Fruit fly (Drosophila melanogaster) whole organism, prepupa: ENCODE data around the gene CG7191.

Experiments used
- CG10669 ChIP-seq: fragments of 200-800 bp; sonication (Bioruptor generic); optimal IDR thresholded peaks from 3 replicates; lab custom pipeline; 2018; ENCODE audit warnings: missing biosample characterization, mild to moderate bottlenecking, missing genetic modification characterization, moderate library complexity
- CG11294 ChIP-seq: fragments of 200-800 bp; sonication (Bioruptor generic); IDR thresholded peaks from 2 replicates; pipeline ENCODE4 v1.3.6; 2022; ENCODE audit warnings: missing biosample characterization, missing genetic modification characterization
- CG11762 ChIP-seq: fragments of 200-800 bp; sonication (Bioruptor generic); optimal IDR thresholded peaks from 3 replicates; lab custom pipeline; 2016; ENCODE audit warnings: missing biosample characterization, missing genetic modification characterization; ENCODE audit not compliant: insufficient read depth
- CG15336 ChIP-seq: fragments of 200-800 bp; sonication (Bioruptor generic); IDR thresholded peaks from 2 replicates; pipeline ENCODE4 v1.3.6; 2022; ENCODE audit warnings: missing biosample characterization, missing genetic modification characterization
- CG16779 ChIP-seq: fragments of 200-800 bp; sonication (Bioruptor generic); optimal IDR thresholded peaks from 3 replicates; lab custom pipeline; 2017; ENCODE audit warnings: missing biosample characterization, mild to moderate bottlenecking, missing genetic modification characterization
- CG3032 ChIP-seq: fragments of 200-800 bp; optimal IDR thresholded peaks from 2 replicates; lab custom pipeline; 2019; ENCODE audit warnings: missing biosample characterization, mild to moderate bottlenecking, missing genetic modification characterization, moderate library complexity
- CG31627 ChIP-seq: fragments of 200-800 bp; sonication (Bioruptor generic); optimal IDR thresholded peaks from 3 replicates; lab custom pipeline; 2016; ENCODE audit warnings: missing biosample characterization, missing genetic modification characterization
- CG32006 ChIP-seq: fragments of 200-800 bp; sonication (Bioruptor generic); optimal IDR thresholded peaks from 3 replicates; lab custom pipeline; 2017; ENCODE audit warnings: missing biosample characterization, mild to moderate bottlenecking, missing genetic modification characterization
- CG34406 ChIP-seq: fragments of 200-800 bp; sonication (Bioruptor generic); optimal IDR thresholded peaks from 3 replicates; lab custom pipeline; 2016; ENCODE audit warnings: missing biosample characterization, missing genetic modification characterization
- CG3919 ChIP-seq: fragments of 200-800 bp; sonication (Bioruptor generic); optimal IDR thresholded peaks from 3 replicates; lab custom pipeline; 2016; ENCODE audit warnings: missing biosample characterization, missing genetic modification characterization
- CG4318 ChIP-seq: fragments of 200-800 bp; sonication (Bioruptor generic); optimal IDR thresholded peaks from 3 replicates; lab custom pipeline; 2017; ENCODE audit warnings: missing biosample characterization, mild to moderate bottlenecking, missing genetic modification characterization
- CG6163 ChIP-seq: fragments of 200-800 bp; sonication (Bioruptor generic); IDR thresholded peaks from 3 replicates; pipeline ENCODE4 v1.3.6; 2022; ENCODE audit warnings: missing biosample characterization, missing genetic modification characterization
- CG6276 ChIP-seq: fragments of 200-800 bp; sonication (Bioruptor generic); optimal IDR thresholded peaks from 2 replicates; lab custom pipeline; 2017; ENCODE audit warnings: missing biosample characterization, mild to moderate bottlenecking, missing genetic modification characterization
- CG6854 ChIP-seq: fragments of 200-800 bp; sonication (Bioruptor generic); optimal IDR thresholded peaks from 2 replicates; lab custom pipeline; 2017; ENCODE audit warnings: missing biosample characterization, mild to moderate bottlenecking, missing genetic modification characterization
- CG8119 ChIP-seq: fragments of 200-800 bp; sonication (Bioruptor generic); IDR thresholded peaks from 3 replicates; pipeline ENCODE4 v1.3.6; 2022; ENCODE audit warnings: missing biosample characterization, missing genetic modification characterization
- CG8319 ChIP-seq: fragments of 200-800 bp; sonication (Bioruptor generic); optimal IDR thresholded peaks from 3 replicates; lab custom pipeline; 2016; ENCODE audit warnings: missing biosample characterization, missing genetic modification characterization
- Eip75B ChIP-seq: fragments of 200-800 bp; sonication (Bioruptor generic); optimal IDR thresholded peaks from 3 replicates; lab custom pipeline; 2016; ENCODE audit warnings: missing biosample characterization, missing genetic modification characterization
- Eip78C ChIP-seq: fragments of 200-800 bp; sonication (Bioruptor generic); peaks from one replicate; lab custom pipeline; 2016; ENCODE audit warnings: missing biosample characterization, missing genetic modification characterization
- Ets21C ChIP-seq: fragments of 200-800 bp; sonication (Bioruptor generic); optimal IDR thresholded peaks from 3 replicates; lab custom pipeline; 2016; ENCODE audit warnings: missing biosample characterization, missing genetic modification characterization
- Ets96B ChIP-seq: fragments of 200-800 bp; optimal IDR thresholded peaks from 2 replicates; lab custom pipeline; 2019; ENCODE audit warnings: missing biosample characterization, mild to moderate bottlenecking, missing genetic modification characterization, moderate library complexity
- Gug ChIP-seq: fragments of 200-800 bp; sonication (Bioruptor generic); IDR thresholded peaks from 2 replicates; pipeline ENCODE4 v1.3.6; 2022; ENCODE audit warnings: missing biosample characterization, missing genetic modification characterization
- Hr39 ChIP-seq: fragments of 200-800 bp; sonication (Bioruptor generic); optimal IDR thresholded peaks from 2 replicates; lab custom pipeline; 2016; ENCODE audit warnings: missing biosample characterization, missing genetic modification characterization
- Hr4 ChIP-seq: fragments of 200-800 bp; sonication (Bioruptor generic); optimal IDR thresholded peaks from 3 replicates; lab custom pipeline; 2016; ENCODE audit warnings: missing biosample characterization, missing genetic modification characterization
- Lpt ChIP-seq: fragments of 200-800 bp; sonication (Bioruptor generic); optimal IDR thresholded peaks from 3 replicates; lab custom pipeline; 2016; ENCODE audit warnings: missing biosample characterization, missing genetic modification characterization
- Met ChIP-seq: fragments of 200-800 bp; sonication (Bioruptor generic); optimal IDR thresholded peaks from 3 replicates; lab custom pipeline; 2016; ENCODE audit warnings: missing biosample characterization, missing genetic modification characterization
- OdsH ChIP-seq: fragments of 200-800 bp; sonication (Bioruptor generic); optimal IDR thresholded peaks from 3 replicates; lab custom pipeline; 2016; ENCODE audit warnings: missing biosample characterization, missing genetic modification characterization
- Smox ChIP-seq: fragments of 200-800 bp; sonication (Bioruptor generic); optimal IDR thresholded peaks from 3 replicates; lab custom pipeline; 2016; ENCODE audit warnings: missing biosample characterization, missing genetic modification characterization
- Sox102F ChIP-seq: fragments of 200-800 bp; sonication (Bioruptor generic); optimal IDR thresholded peaks from 2 replicates; lab custom pipeline; 2016; ENCODE audit warnings: missing biosample characterization, mild to moderate bottlenecking, missing genetic modification characterization
- Sox14 ChIP-seq: fragments of 200-800 bp; sonication (Bioruptor generic); optimal IDR thresholded peaks from 3 replicates; lab custom pipeline; 2016; ENCODE audit warnings: missing biosample characterization, missing genetic modification characterization
- Sox15 ChIP-seq: fragments of 200-800 bp; sonication (Bioruptor generic); optimal IDR thresholded peaks from 3 replicates; lab custom pipeline; 2016; ENCODE audit warnings: missing biosample characterization, missing genetic modification characterization
- achi ChIP-seq: fragments of 200-800 bp; sonication (Bioruptor generic); optimal IDR thresholded peaks from 3 replicates; lab custom pipeline; 2016; ENCODE audit warnings: missing biosample characterization, missing genetic modification characterization
- acj6 ChIP-seq: fragments of 200-800 bp; sonication (Bioruptor generic); optimal IDR thresholded peaks from 3 replicates; lab custom pipeline; 2016; ENCODE audit warnings: missing biosample characterization, missing genetic modification characterization
- cyc ChIP-seq: fragments of 200-800 bp; sonication (Bioruptor generic); optimal IDR thresholded peaks from 3 replicates; lab custom pipeline; 2016; ENCODE audit warnings: missing biosample characterization, missing genetic modification characterization
- dac ChIP-seq: fragments of 200-800 bp; sonication (Bioruptor generic); optimal IDR thresholded peaks from 2 replicates; lab custom pipeline; 2017; ENCODE audit warnings: missing biosample characterization, mild to moderate bottlenecking, missing genetic modification characterization
- dsx ChIP-seq: fragments of 200-800 bp; optimal IDR thresholded peaks from 3 replicates; lab custom pipeline; 2019; ENCODE audit warnings: missing biosample characterization, mild to moderate bottlenecking, missing genetic modification characterization, moderate library complexity; ENCODE audit not compliant: poor library complexity, severe bottlenecking
- eg ChIP-seq: fragments of 200-800 bp; sonication (Bioruptor generic); IDR thresholded peaks from 3 replicates; pipeline ENCODE4 v1.3.6; 2022; ENCODE audit warnings: missing biosample characterization, missing genetic modification characterization
- esn ChIP-seq: fragments of 200-800 bp; sonication (Bioruptor generic); optimal IDR thresholded peaks from 2 replicates; lab custom pipeline; 2016; ENCODE audit warnings: missing biosample characterization, mild to moderate bottlenecking, missing genetic modification characterization, moderate library complexity
- fd59A ChIP-seq: fragments of 200-800 bp; sonication (Bioruptor generic); optimal IDR thresholded peaks from 2 replicates; lab custom pipeline; 2017; ENCODE audit warnings: missing biosample characterization, mild to moderate bottlenecking, missing genetic modification characterization, missing genetic modification reagents
- fkh ChIP-seq: fragments of 200-800 bp; sonication (Bioruptor generic); optimal IDR thresholded peaks from 3 replicates; lab custom pipeline; 2017; ENCODE audit warnings: missing biosample characterization, mild to moderate bottlenecking, missing genetic modification characterization, moderate library complexity
- lz ChIP-seq: fragments of 200-800 bp; sonication (Bioruptor generic); optimal IDR thresholded peaks from 3 replicates; lab custom pipeline; 2016; ENCODE audit warnings: missing biosample characterization, missing genetic modification characterization
- net ChIP-seq: fragments of 200-800 bp; sonication (Bioruptor generic); optimal IDR thresholded peaks from 3 replicates; lab custom pipeline; 2016; ENCODE audit warnings: missing biosample characterization, missing genetic modification characterization
- pdm3 ChIP-seq: fragments of 200-800 bp; sonication (Bioruptor generic); optimal IDR thresholded peaks from 3 replicates; lab custom pipeline; 2016; ENCODE audit warnings: missing biosample characterization, missing genetic modification characterization
- spab ChIP-seq: fragments of 200-800 bp; sonication (Bioruptor generic); optimal IDR thresholded peaks from 2 replicates; lab custom pipeline; 2017; ENCODE audit warnings: missing biosample characterization, mild to moderate bottlenecking, missing genetic modification characterization, missing genetic modification reagents
- ss ChIP-seq, 2 experiments: fragments of 200-800 bp; sonication (Bioruptor generic); optimal IDR thresholded peaks; 2 replicates in 1 of 2; 3 replicates in 1 of 2; lab custom pipeline; 2017 to 2018; ENCODE audit warnings: mild to moderate bottlenecking in 2 of 2, missing biosample characterization in 2 of 2, missing genetic modification characterization in 2 of 2, moderate library complexity in 1 of 2
- svp ChIP-seq: fragments of 200-800 bp; sonication (Bioruptor generic); peaks from one replicate; lab custom pipeline; 2016; ENCODE audit warnings: missing biosample characterization, missing genetic modification characterization
- topi ChIP-seq: fragments of 200-800 bp; sonication (Bioruptor generic); optimal IDR thresholded peaks from 3 replicates; lab custom pipeline; 2016; ENCODE audit warnings: missing biosample characterization, missing genetic modification characterization

CG7191 gene

DNA sequence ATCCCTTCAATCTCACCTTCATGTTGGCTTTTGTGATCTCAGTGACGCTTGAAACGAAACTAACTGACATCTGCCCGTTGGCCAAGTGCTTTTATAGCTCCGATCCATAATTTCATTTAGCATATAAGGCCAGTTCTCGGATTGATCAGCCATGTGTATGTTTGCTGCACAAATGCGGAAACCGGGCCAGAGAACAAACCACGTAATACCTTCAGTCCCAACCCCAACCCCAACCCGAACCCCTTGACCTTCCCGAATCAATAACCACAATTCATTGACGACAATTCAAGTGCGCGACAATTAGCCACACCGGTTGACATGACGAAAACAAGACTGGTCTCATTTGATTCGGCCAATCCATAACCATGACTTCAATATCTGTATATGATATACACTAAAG, 14.3 kb upstream of the CG7191 start, which contains the start of gene CG7203:
CG7203 (minus strand) TSS at position 101 of the 400 bp plus-strand sequence.
- TF ChIP-seq Met (GFP tag; lab: Kevin White, UChicago) (no peak), Smox (no peak), Sox14 (GFP tag; lab: Kevin White, UChicago) (no peak), Eip78C (GFP tag; lab: Kevin White, UChicago) (no peak), CG34406 (GFP tag; lab: Kevin White, UChicago) (no peak), ss (GFP tag; optimal IDR thresholded peaks at IDR 0.05; lab: Kevin White, UChicago) (no peak), CG15336 (GFP tag; lab: Robert Waterston, UW) (no peak), achi (no peak), CG3919 (no peak), dac (GFP tag; lab: Kevin White, UChicago) (no peak), spab (GFP tag; lab: Kevin White, UChicago) (no peak), esn (no peak), CG6163 (GFP tag; lab: Robert Waterston, UW) (no peak), CG11762 (GFP tag; lab: Kevin White, UChicago) (no peak), fkh (no peak), Gug (GFP tag; lab: Robert Waterston, UW) (no peak), fd59A (GFP tag; lab: Kevin White, UChicago) (no peak), CG6854 (GFP tag; lab: Kevin White, UChicago) (no peak), eg (no peak)

dm6 chr2L:7753874-7754273, 13.6 kb upstream of the CG7191 start, which contains the start of gene CG46025:
TSS of gene CG46025 (plus strand) at chr2L:7754174.
- no peak for TF ChIP-seq Lpt (GFP tag; lab: Kevin White, UChicago)
- TF ChIP-seq pdm3 (GFP tag; lab: Kevin White, UChicago): no peak
- no peak for TF ChIP-seq CG8319
- no peak for TF ChIP-seq CG16779 (tag; lab: Kevin White, UChicago)
- TF ChIP-seq CG34406 (GFP tag; lab: Kevin White, UChicago): no peak
- no peak for TF ChIP-seq Ets96B
- no peak for TF ChIP-seq OdsH (GFP tag; lab: Kevin White, UChicago)
- no peak for TF ChIP-seq CG4318
- no peak for TF ChIP-seq Ets21C (GFP tag; lab: Kevin White, UChicago)
- no peak for TF ChIP-seq cyc
- TF ChIP-seq CG8119 (GFP tag; lab: Robert Waterston, UW): no peak
- TF ChIP-seq CG31627: no peak
- no peak for TF ChIP-seq CG6163 (GFP tag; lab: Robert Waterston, UW)
- TF ChIP-seq achi: no peak
- TF ChIP-seq Eip75B (GFP tag; lab: Kevin White, UChicago): no peak
- TF ChIP-seq dsx (GFP tag; lab: Kevin White, UChicago): no peak
- TF ChIP-seq Met (GFP tag; lab: Kevin White, UChicago): no peak
- TF ChIP-seq CG32006 (GFP tag; lab: Kevin White, UChicago): no peak

DNA sequence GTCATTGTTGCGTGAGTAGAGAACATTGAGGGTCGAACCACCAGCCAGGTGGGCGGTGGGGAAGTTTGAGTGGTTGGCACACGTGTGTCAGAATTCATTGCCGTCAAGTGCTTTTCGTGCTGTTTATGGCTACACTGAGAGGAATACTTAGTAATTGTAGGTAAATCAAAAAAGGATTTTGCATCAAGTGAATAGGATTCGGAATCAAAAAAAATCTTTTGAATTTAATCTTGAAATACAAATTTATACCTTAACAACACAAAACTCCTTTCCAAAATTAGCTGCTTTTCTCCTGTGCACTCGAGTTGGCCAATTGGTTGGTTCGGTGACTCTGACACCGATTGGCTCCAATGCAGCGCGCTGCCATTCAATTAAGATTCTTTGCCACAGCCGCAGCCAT, 12.9 kb upstream of the CG7191 start:
- TF ChIP-seq achi (no peak), CG16779 (tag; lab: Kevin White, UChicago) (no peak), lz (GFP tag; lab: Kevin White, UChicago) (no peak), Met (GFP tag; lab: Kevin White, UChicago) (peak; percentile 21), topi (GFP tag; lab: Kevin White, UChicago) (peak; percentile 32), Sox15 (GFP tag; lab: Kevin White, UChicago) (no peak), CG3919 (peak; percentile 26), esn (no peak), Lpt (GFP tag; lab: Kevin White, UChicago) (peak; percentile 19), CG11294 (0 out of 2 replicates have a peak, but pooled peaks have one; percentile 25), net (no peak), CG11762 (GFP tag; lab: Kevin White, UChicago) (no peak), dac (GFP tag; lab: Kevin White, UChicago) (no peak), fkh (no peak), Sox102F (GFP tag; lab: Kevin White, UChicago) (no peak), CG3032 (tag; lab: Kevin White, UChicago) (peak; percentile 15), OdsH (GFP tag; lab: Kevin White, UChicago) (no peak), dsx (GFP tag; lab: Kevin White, UChicago) (peak; percentile 5), CG10669 (GFP tag; lab: Kevin White, UChicago) (no peak), CG15336 (GFP tag; lab: Robert Waterston, UW) (peak; percentile 53), svp (peak; percentile 65), Hr4 (GFP tag; lab: Kevin White, UChicago) (peak; percentile 47), cyc (peak; percentile 4), CG31627 (peak; percentile 14), Hr39 (GFP tag; lab: Kevin White, UChicago) (no peak), CG6276 (GFP tag; lab: Kevin White, UChicago) (peak; percentile 23), fd59A (GFP tag; lab: Kevin White, UChicago) (no peak), eg (0 out of 3 replicates have a peak, but pooled peaks have one; percentile 55), acj6 (GFP tag; lab: Kevin White, UChicago) (no peak), CG8319 (no peak), CG6163 (GFP tag; lab: Robert Waterston, UW) (peak; percentile 48; the same call in 2 of the 3 replicates)
